Worm (Caenorhabditis elegans): ENCODE results near the gene acl-9.

The acl-9 gene

ce11 chrV:6427433-6427832, 25.6 kb upstream of the acl-9 start:
- TF ChIP-seq fax-1 (tag; optimal IDR thresholded peaks at IDR 0.05) (no peak), rnt-1 (tag; optimal IDR thresholded peaks at IDR 0.05) (peak; percentile 67), fkh-6 (tag; optimal IDR thresholded peaks at IDR 0.05) (no peak), ceh-30 (tag; optimal IDR thresholded peaks at IDR 0.05) (peak; percentile 33), unc-86 (tag; optimal IDR thresholded peaks at IDR 0.05) (no peak), unc-55 (GFP tag; optimal IDR thresholded peaks at IDR 0.05) (no peak), nfya-1 (tag; optimal IDR thresholded peaks at IDR 0.05) (peak; percentile 26), K09A11.1 (tag; optimal IDR thresholded peaks at IDR 0.05; ENCODE audit: insufficient read depth) (peak; percentile 27), tbx-2 (tag; optimal IDR thresholded peaks at IDR 0.05) (peak; percentile 18), ttx-3 (tag; optimal IDR thresholded peaks at IDR 0.05) (no peak)

- TF ChIP-seq T23F11.4 (GFP tag; optimal IDR thresholded peaks at IDR 0.05) (no peak), unc-42 (tag; optimal IDR thresholded peaks at IDR 0.05) (no peak), hlh-30 (tag; optimal IDR thresholded peaks at IDR 0.05; ENCODE audit: insufficient read depth) (peak; percentile 6), nfya-1 (tag; optimal IDR thresholded peaks at IDR 0.05) (no peak)
These were observed 23.1 kb upstream of the acl-9 start, which contains the start of gene alh-4 for ce11 chrV:6429870-6430339. alh-4 (minus strand) TSS chrV:6429920.

- TF ChIP-seq elt-2 (tag; optimal IDR thresholded peaks at IDR 0.05): peak; percentile 46
- peak; percentile 4 for TF ChIP-seq hlh-30 (tag; optimal IDR thresholded peaks at IDR 0.05; ENCODE audit: insufficient read depth)
- TF ChIP-seq lim-6 (tag; optimal IDR thresholded peaks at IDR 0.05): no peak
These were observed 22.3 kb upstream of the acl-9 start for ce11 chrV:6430526-6431371.

ce11 chrV:6433446-6434178, 19.4 kb upstream of the acl-9 start, which contains the start of the genes gad-1 and erfa-1:
gad-1 (minus strand) TSS chrV:6433496.
erfa-1 (plus strand) TSS chrV:6434128.
- TF ChIP-seq ref-2 (tag; optimal IDR thresholded peaks at IDR 0.05) (peak; percentile 7), hlh-8 (tag; optimal IDR thresholded peaks at IDR 0.05) (peak; percentile 15), npax-4 (tag; optimal IDR thresholded peaks at IDR 0.05) (no peak), unc-42 (tag; optimal IDR thresholded peaks at IDR 0.05) (peak; percentile 35), ceh-31 (tag; optimal IDR thresholded peaks at IDR 0.05) (peak; percentile 74), nfya-1 (tag; optimal IDR thresholded peaks at IDR 0.05) (peak; percentile 8), C08G9.2 (tag; optimal IDR thresholded peaks at IDR 0.05) (peak; percentile 80), ets-4 (tag; optimal IDR thresholded peaks at IDR 0.05) (peak; percentile 53), hlh-6 (tag; optimal IDR thresholded peaks at IDR 0.05) (no peak), tbx-7 (tag; optimal IDR thresholded peaks at IDR 0.05) (peak; percentile 7), ceh-2 (tag; optimal IDR thresholded peaks at IDR 0.05) (peak; percentile 67), tbx-2 (tag; optimal IDR thresholded peaks at IDR 0.05) (peak; percentile 68), syd-9 (tag; optimal IDR thresholded peaks at IDR 0.05) (no peak), eyg-1 (tag; optimal IDR thresholded peaks at IDR 0.05) (no peak)

ce11 chrV:6436332-6436731, 16.7 kb upstream of the acl-9 start, which contains the start of gene hpo-19:
hpo-19 (plus strand) TSS chrV:6436645.
- TF ChIP-seq pha-2 (tag; optimal IDR thresholded peaks at IDR 0.05): no peak
- TF ChIP-seq hlh-30 (tag; optimal IDR thresholded peaks at IDR 0.05; ENCODE audit: insufficient read depth): no peak

ce11 chrV:6438601-6439000, 14.4 kb upstream of the acl-9 start, which contains the start of gene T05H4.4:
T05H4.4 (plus strand) TSS chrV:6438901.
- TF ChIP-seq sox-4 (tag; optimal IDR thresholded peaks at IDR 0.05): no peak
- TF ChIP-seq pat-9 (tag; optimal IDR thresholded peaks at IDR 0.05): no peak
- TF ChIP-seq lim-6 (tag; optimal IDR thresholded peaks at IDR 0.05): no peak
- TF ChIP-seq ceh-24 (tag; optimal IDR thresholded peaks at IDR 0.05): no peak
- TF ChIP-seq unc-55 (GFP tag; optimal IDR thresholded peaks at IDR 0.05): no peak
- no peak for TF ChIP-seq ceh-9 (tag; optimal IDR thresholded peaks at IDR 0.05)
- no peak for TF ChIP-seq C08G9.2 (tag; optimal IDR thresholded peaks at IDR 0.05)
- TF ChIP-seq F13H6.1 (tag; optimal IDR thresholded peaks at IDR 0.05): no peak
- no peak for TF ChIP-seq hlh-13 (GFP tag; optimal IDR thresholded peaks at IDR 0.05)
- no peak for TF ChIP-seq unc-42 (tag; optimal IDR thresholded peaks at IDR 0.05)
- no peak for TF ChIP-seq ceh-22 (tag; optimal IDR thresholded peaks at IDR 0.05)
- TF ChIP-seq elt-4 (tag; optimal IDR thresholded peaks at IDR 0.05): no peak
- no peak for TF ChIP-seq T23F11.4 (GFP tag; optimal IDR thresholded peaks at IDR 0.05)
- TF ChIP-seq ceh-31 (tag; optimal IDR thresholded peaks at IDR 0.05): no peak
- TF ChIP-seq madf-2 (tag; optimal IDR thresholded peaks at IDR 0.05): no peak
- TF ChIP-seq tbx-7 (tag; optimal IDR thresholded peaks at IDR 0.05): no peak
- no peak for TF ChIP-seq ceh-6 (GFP tag; optimal IDR thresholded peaks at IDR 0.05)
